Worm (Caenorhabditis elegans) whole organism, late embryonic: Measurements from ENCODE around the gene phat-4.
A peak's percentile ranks its signal among the peaks of the same experiment; 100 is the strongest.

Source experiments
- C08G9.2 ChIP-seq: sonication (generic microtip); optimal IDR thresholded peaks from 2 replicates; lab custom pipeline; 2016; ENCODE audit warnings: mild to moderate bottlenecking, missing genetic modification characterization, moderate library complexity, missing compliant biosample characterization
- C38D4.7 ChIP-seq: fragments of 200-800 bp; sonication (Bioruptor generic); optimal IDR thresholded peaks from 2 replicates; lab custom pipeline; 2018; ENCODE audit warnings: mild to moderate bottlenecking, missing genetic modification characterization, moderate library complexity, missing compliant biosample characterization
- F13H6.1 ChIP-seq: sonication (generic microtip); optimal IDR thresholded peaks from 2 replicates; lab custom pipeline; 2016; ENCODE audit warnings: missing genetic modification characterization, missing compliant biosample characterization
- K02D7.2 ChIP-seq: sonication (generic microtip); optimal IDR thresholded peaks from 2 replicates; lab custom pipeline; 2017; ENCODE audit warnings: mild to moderate bottlenecking, missing genetic modification characterization, missing compliant biosample characterization
- T23F11.4 ChIP-seq: fragments of 200-800 bp; sonication (Bioruptor generic); optimal IDR thresholded peaks from 2 replicates; lab custom pipeline; 2018; ENCODE audit warnings: mild to moderate bottlenecking, missing genetic modification characterization, missing compliant biosample characterization
- Y22D7AL.16 ChIP-seq: sonication (generic microtip); optimal IDR thresholded peaks from 2 replicates; lab custom pipeline; 2016; ENCODE audit warnings: missing genetic modification characterization, missing compliant biosample characterization
- ama-1 ChIP-seq: fragments of 150-350 bp; optimal IDR thresholded peaks from 2 replicates; lab custom pipeline; 2014
- ceh-18 ChIP-seq: sonication (generic microtip); optimal IDR thresholded peaks from 2 replicates; lab custom pipeline; 2016; ENCODE audit warnings: missing genetic modification characterization, missing compliant biosample characterization
- ceh-34 ChIP-seq: sonication (generic microtip); optimal IDR thresholded peaks from 2 replicates; lab custom pipeline; 2016; ENCODE audit warnings: mild to moderate bottlenecking, missing genetic modification characterization, missing compliant biosample characterization
- ceh-48 ChIP-seq: sonication (generic microtip); optimal IDR thresholded peaks from 2 replicates; lab custom pipeline; 2016; ENCODE audit warnings: missing genetic modification characterization, inconsistent platforms, missing compliant biosample characterization
- elt-2 ChIP-seq: sonication (generic microtip); optimal IDR thresholded peaks from 2 replicates; lab custom pipeline; 2016; ENCODE audit warnings: missing genetic modification reagents, missing genetic modification characterization, missing compliant biosample characterization
- elt-4 ChIP-seq: sonication (generic microtip); optimal IDR thresholded peaks from 2 replicates; lab custom pipeline; 2016; ENCODE audit warnings: missing genetic modification characterization, missing compliant biosample characterization
- ets-4 ChIP-seq: sonication (generic microtip); optimal IDR thresholded peaks from 2 replicates; lab custom pipeline; 2016; ENCODE audit warnings: missing genetic modification characterization, missing compliant biosample characterization
- fax-1 ChIP-seq: sonication (generic microtip); optimal IDR thresholded peaks from 2 replicates; lab custom pipeline; 2016; ENCODE audit warnings: missing genotype, missing genetic modification characterization, missing compliant biosample characterization
- fkh-10 ChIP-seq: fragments of 150-350 bp; optimal IDR thresholded peaks from 2 replicates; lab custom pipeline; 2014; ENCODE audit warnings: missing biosample characterization, missing genetic modification reagents, missing genetic modification characterization
- gmeb-2 ChIP-seq: sonication (generic microtip); optimal IDR thresholded peaks from 2 replicates; lab custom pipeline; 2016; ENCODE audit warnings: missing genetic modification characterization, inconsistent platforms, missing compliant biosample characterization
- hlh-13 ChIP-seq: fragments of 200-800 bp; sonication (Bioruptor generic); optimal IDR thresholded peaks from 2 replicates; lab custom pipeline; 2018; ENCODE audit warnings: mild to moderate bottlenecking, missing genetic modification characterization, missing compliant biosample characterization
- hlh-15 ChIP-seq: sonication (generic microtip); optimal IDR thresholded peaks from 2 replicates; lab custom pipeline; 2016; ENCODE audit warnings: missing genetic modification characterization, missing compliant biosample characterization
- hlh-6 ChIP-seq: sonication (generic microtip); optimal IDR thresholded peaks from 2 replicates; lab custom pipeline; 2016; ENCODE audit warnings: missing genotype, missing genetic modification characterization, missing compliant biosample characterization
- hlh-8 ChIP-seq: sonication (generic microtip); optimal IDR thresholded peaks from 2 replicates; lab custom pipeline; 2016; ENCODE audit warnings: missing genotype, missing genetic modification characterization, missing compliant biosample characterization
- lin-11 ChIP-seq: fragments of 200-800 bp; sonication (Bioruptor generic); optimal IDR thresholded peaks from 2 replicates; lab custom pipeline; 2018; ENCODE audit warnings: mild to moderate bottlenecking, missing genetic modification characterization, missing compliant biosample characterization
- pag-3 ChIP-seq: sonication (generic microtip); optimal IDR thresholded peaks from 2 replicates; lab custom pipeline; 2016; ENCODE audit warnings: missing compliant biosample characterization, missing genetic modification characterization, borderline replicate concordance
- pax-1 ChIP-seq: fragments of 150-350 bp; optimal IDR thresholded peaks from 2 replicates; lab custom pipeline; 2014; ENCODE audit warnings: missing biosample characterization, missing genetic modification characterization
- pha-2 ChIP-seq: sonication (generic microtip); optimal IDR thresholded peaks from 2 replicates; lab custom pipeline; 2017; ENCODE audit warnings: mild to moderate bottlenecking, missing genetic modification characterization, missing compliant biosample characterization
- pqm-1 ChIP-seq: sonication (generic microtip); optimal IDR thresholded peaks from 2 replicates; lab custom pipeline; 2016; ENCODE audit warnings: missing genetic modification characterization, missing compliant biosample characterization
- pros-1 ChIP-seq: fragments of 150-350 bp; optimal IDR thresholded peaks from 2 replicates; lab custom pipeline; 2014; ENCODE audit warnings: missing biosample characterization, missing genetic modification reagents, missing genetic modification characterization
- rnt-1 ChIP-seq: sonication (generic microtip); optimal IDR thresholded peaks from 2 replicates; lab custom pipeline; 2016; ENCODE audit warnings: missing genetic modification characterization, missing compliant biosample characterization
- sdc-2 ChIP-seq: sonication (generic microtip); optimal IDR thresholded peaks from 2 replicates; lab custom pipeline; 2016; ENCODE audit warnings: missing genotype, missing genetic modification characterization, missing compliant biosample characterization
- sox-2 ChIP-seq: fragments of 200-800 bp; sonication (Bioruptor generic); IDR thresholded peaks from 2 replicates; pipeline ENCODE4 v1.3.6; 2022; ENCODE audit warnings: missing genetic modification reagents, missing genetic modification characterization, missing compliant biosample characterization
- syd-9 ChIP-seq: sonication (generic microtip); optimal IDR thresholded peaks from 2 replicates; lab custom pipeline; 2016; ENCODE audit warnings: mild to moderate bottlenecking, missing genetic modification characterization, moderate library complexity, missing compliant biosample characterization
- tbx-7 ChIP-seq: sonication (generic microtip); optimal IDR thresholded peaks from 2 replicates; lab custom pipeline; 2016; ENCODE audit warnings: missing genotype, missing genetic modification characterization, missing compliant biosample characterization
- unc-42 ChIP-seq: sonication (generic microtip); optimal IDR thresholded peaks from 2 replicates; lab custom pipeline; 2016; ENCODE audit warnings: missing genotype, missing genetic modification characterization, missing compliant biosample characterization
- unc-55 ChIP-seq: sonication (generic microtip); optimal IDR thresholded peaks from 2 replicates; lab custom pipeline; 2017; ENCODE audit warnings: missing biosample characterization, missing genetic modification reagents, missing genetic modification characterization

The phat-4 gene

DNA sequence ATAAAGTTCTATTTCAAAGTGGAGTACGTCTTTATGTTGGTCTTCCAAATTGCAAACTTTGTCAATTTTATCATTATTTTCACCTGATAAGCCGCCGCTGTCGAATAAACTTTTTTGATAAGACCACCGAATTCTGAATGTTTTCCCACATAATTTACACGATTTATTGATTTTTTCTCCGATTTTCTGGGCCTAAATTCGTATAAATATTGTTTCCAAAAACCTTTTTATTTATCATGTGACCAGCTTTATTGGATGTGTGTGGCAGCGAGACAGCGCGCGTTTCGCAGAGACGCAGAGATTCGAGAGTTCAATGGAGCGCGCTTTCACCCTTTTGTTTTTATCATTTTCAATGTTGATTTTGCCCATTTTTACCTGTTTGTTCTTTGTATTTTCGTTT is 13.3 kb downstream of the phat-4 start (continued):
- peak; percentile 67 for TF ChIP-seq elt-2 (tag; lab: Kevin White, UChicago)
- TF ChIP-seq, all 69 proteins: peak for 7

DNA sequence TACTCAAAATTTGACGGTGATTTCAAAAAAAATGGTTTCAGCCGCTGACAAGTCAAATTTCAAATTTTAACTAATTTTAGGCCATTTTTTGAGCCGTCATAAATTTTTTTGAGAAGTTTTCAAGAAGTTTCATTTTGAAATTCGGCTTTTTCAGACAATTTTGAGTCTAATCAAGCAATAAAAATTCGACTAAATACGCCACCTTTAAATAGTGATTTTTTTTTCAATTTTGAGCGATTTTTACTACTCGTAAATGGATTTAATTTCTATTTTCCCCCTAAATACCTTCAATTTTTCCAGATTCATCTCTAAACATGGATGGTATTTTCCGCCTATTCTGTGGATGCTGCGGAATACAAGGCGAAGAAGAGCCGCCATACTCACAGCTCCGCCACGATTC is 14.5 kb downstream of the phat-4 start, which contains the start of gene Y45G5AL.1:
Gene Y45G5AL.1, plus strand, starts transcription at position 301 of the 400 bp plus-strand sequence.
- TF ChIP-seq hlh-6 (tag; lab: Kevin White, UChicago) (no peak), fax-1 (tag; lab: Kevin White, UChicago) (no peak), lin-11 (tag; lab: Kevin White, UChicago) (no peak), pha-2 (tag; lab: Kevin White, UChicago) (no peak), pax-1 (tag; lab: Kevin White, UChicago) (no peak), fkh-10 (GFP tag; lab: Kevin White, UChicago) (no peak), pqm-1 (tag; lab: Kevin White, UChicago) (no peak), ceh-18 (tag; lab: Kevin White, UChicago) (no peak), elt-4 (no peak), unc-42 (no peak), elt-2 (tag; lab: Kevin White, UChicago) (no peak), ceh-34 (tag; lab: Kevin White, UChicago) (no peak), C08G9.2 (no peak), Y22D7AL.16 (tag; lab: Kevin White, UChicago) (no peak), hlh-8 (tag; lab: Kevin White, UChicago) (no peak), gmeb-2 (tag; lab: Kevin White, UChicago) (no peak), pros-1 (tag; lab: Kevin White, UChicago) (no peak), pag-3 (tag; lab: Kevin White, UChicago) (no peak), syd-9 (no peak)

ce11 chrV:4151400-4151799 is 21.7 kb downstream of the phat-4 start:
- TF ChIP-seq pag-3 (tag; lab: Kevin White, UChicago) (peak; percentile 0), ceh-48 (no peak), elt-4 (peak; percentile 66)

DNA sequence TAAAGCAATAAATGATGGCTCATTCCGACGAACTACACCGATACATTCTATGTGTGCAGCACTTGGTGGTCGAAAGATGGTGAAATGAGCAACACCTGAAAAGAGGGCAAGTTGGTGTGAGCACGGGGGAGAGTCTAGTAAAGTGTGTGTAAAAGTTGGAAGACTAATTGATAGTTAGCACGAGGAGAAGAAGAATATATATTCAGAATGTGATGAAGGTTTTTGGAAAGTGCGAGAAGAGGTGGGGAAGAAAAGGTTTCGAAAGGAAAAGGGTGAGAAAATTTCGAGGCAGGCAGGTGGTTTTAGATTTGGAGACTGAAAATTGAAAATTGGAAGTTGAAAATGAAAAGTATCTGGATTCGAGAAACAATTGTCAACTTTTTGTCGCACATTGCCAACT is 22.5 kb downstream of the phat-4 start, which contains the start of gene Y45G5AM.6:
Gene Y45G5AM.6, minus strand, starts transcription at position 101 of the 400 bp plus-strand sequence.
- TF ChIP-seq ets-4 (tag; lab: Kevin White, UChicago) (no peak), fkh-10 (GFP tag; lab: Kevin White, UChicago) (no peak), hlh-15 (tag; lab: Kevin White, UChicago) (no peak), C38D4.7 (GFP tag; lab: Kevin White, UChicago) (no peak), F13H6.1 (no peak), ceh-18 (tag; lab: Kevin White, UChicago) (no peak), ama-1 (no peak), sox-2 (GFP tag; lab: Robert Waterston, UW) (no peak), K02D7.2 (no peak), T23F11.4 (GFP tag; lab: Kevin White, UChicago) (no peak), tbx-7 (tag; lab: Kevin White, UChicago) (no peak), hlh-8 (tag; lab: Kevin White, UChicago) (no peak), hlh-13 (GFP tag; lab: Kevin White, UChicago) (no peak), pqm-1 (tag; lab: Kevin White, UChicago) (no peak), elt-4 (no peak)

ce11 chrV:4157291-4157690 is 27.6 kb downstream of the phat-4 start:
- peak; percentile 69 for TF ChIP-seq unc-55 (GFP tag; lab: Kevin White, UChicago)
- TF ChIP-seq ceh-18 (tag; lab: Kevin White, UChicago) = peak; percentile 50
- peak; percentile 96 for TF ChIP-seq elt-2 (tag; lab: Kevin White, UChicago)
- no peak for TF ChIP-seq sdc-2
- peak; percentile 47 for TF ChIP-seq rnt-1 (tag; lab: Kevin White, UChicago)
